Fruit fly (Drosophila melanogaster): ENCODE data around the gene glec.

DNA sequence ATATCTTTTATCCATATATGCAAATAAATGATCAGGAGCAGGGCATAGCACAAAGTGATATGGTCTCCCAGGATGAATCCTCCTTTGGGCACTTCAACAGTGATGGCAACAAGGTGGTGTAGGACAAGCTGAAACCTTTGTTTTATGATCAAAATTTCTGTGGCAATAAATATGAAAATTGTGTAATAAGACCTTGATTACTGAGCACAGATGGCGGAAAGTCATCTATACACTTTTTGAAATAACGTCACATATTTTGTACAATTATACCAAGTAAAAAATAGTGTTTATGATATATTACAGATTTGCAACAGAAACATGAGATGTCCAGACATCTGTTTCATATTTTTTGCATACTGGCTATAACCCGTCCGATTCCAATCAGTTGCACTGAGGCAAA is 24.4 kb upstream of the glec start, which contains the start of gene CG31465:
- TF ChIP-seq h (optimal IDR thresholded peaks at IDR 0.05) = no peak
- no peak for TF ChIP-seq Myc (optimal IDR thresholded peaks at IDR 0.05)
- TF ChIP-seq psq (optimal IDR thresholded peaks at IDR 0.05) = no peak
